Fruit fly (Drosophila melanogaster): Measurements from ENCODE around the gene CG15027.

Gene CG15027

dm6 chrX:15080780-15081402 lies 4.7 kb downstream of the CG15027 start, which contains the start of gene CG33177:
Gene CG33177, plus strand, starts transcription at chrX:15081367.
- peak; percentile 39 for TF ChIP-seq noc (tag; optimal IDR thresholded peaks at IDR 0.05)

DNA sequence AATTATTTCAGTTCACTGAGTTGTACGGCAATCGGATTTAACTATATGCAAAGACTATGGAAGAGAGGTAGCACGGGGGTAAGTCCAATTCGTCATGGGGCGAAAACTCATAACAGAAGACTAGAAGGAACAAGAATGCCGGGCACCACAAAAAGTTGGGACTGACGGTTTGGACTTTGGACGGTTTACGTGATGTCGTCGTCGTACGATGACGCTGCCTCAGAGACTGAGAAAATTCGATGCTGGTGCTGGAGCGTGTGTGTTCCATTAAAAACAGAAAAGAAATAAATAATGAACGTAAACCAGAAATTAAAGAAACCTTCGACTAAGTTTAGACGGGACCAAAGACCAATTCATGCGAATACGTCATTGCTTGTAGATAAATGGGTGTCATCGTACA lies 5.7 kb downstream of the CG15027 start:
- TF ChIP-seq noc (tag; optimal IDR thresholded peaks at IDR 0.05) = no peak

DNA sequence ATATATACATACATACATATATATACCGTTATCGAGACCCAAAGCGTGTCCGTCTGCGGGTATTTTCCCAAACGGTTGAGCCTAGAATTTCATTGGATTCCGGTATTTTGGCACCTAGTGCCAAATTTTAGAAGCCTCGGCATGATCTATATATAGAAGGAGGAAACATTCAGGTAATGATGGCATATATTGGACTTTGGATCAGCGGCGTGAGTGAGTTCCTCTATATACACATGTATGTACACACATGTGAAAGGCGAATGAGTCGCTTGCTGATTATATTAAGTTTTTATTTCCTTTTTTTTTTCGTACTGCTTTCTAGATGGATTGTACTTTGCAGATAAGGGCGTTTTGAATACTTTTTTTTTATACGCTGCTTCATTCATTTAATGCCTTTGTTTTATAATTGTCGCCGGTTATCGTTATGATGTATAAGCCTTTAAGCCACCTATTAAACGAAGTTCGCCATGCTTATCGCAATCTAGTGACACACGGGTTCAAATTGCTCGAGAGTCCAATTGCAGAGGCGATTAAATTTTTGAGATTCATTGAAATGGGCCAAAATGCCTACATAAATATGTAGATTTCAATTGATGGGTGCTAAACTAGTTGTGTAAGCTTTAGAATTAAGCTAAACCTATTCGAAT lies 6.3 kb downstream of the CG15027 start:
- peak; percentile 59 for TF ChIP-seq noc (tag; optimal IDR thresholded peaks at IDR 0.05)

DNA sequence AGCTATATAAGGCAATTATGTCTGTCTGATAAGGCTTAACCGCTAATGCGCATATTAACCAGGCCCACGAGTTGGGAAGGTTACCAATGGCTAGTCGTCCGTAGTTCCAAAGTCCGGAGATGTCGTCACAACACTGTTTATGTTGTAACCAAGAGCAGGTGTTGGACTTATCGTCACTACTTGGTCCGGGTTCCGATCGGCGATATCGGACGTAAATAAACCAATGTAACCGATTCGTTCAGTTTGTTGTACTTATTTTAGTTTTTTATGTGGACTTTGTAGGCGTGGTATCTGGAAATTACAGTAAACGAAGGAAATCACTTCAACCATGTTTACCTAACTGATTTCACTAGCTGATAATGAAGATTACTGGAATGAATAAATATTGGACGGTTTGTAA lies 7.2 kb downstream of the CG15027 start:
- no peak for TF ChIP-seq noc (tag; optimal IDR thresholded peaks at IDR 0.05)

- TF ChIP-seq noc (tag; optimal IDR thresholded peaks at IDR 0.05) = no peak
These were observed 8.0 kb downstream of the CG15027 start for dm6 chrX:15077576-15078136.

dm6 chrX:15076606-15077005 lies 9.0 kb downstream of the CG15027 start:
- no peak for TF ChIP-seq noc (tag; optimal IDR thresholded peaks at IDR 0.05)

- TF ChIP-seq noc (tag; optimal IDR thresholded peaks at IDR 0.05) = no peak
These were observed 9.5 kb downstream of the CG15027 start, which contains the start of gene Lsd-2 for dm6 chrX:15076038-15076575. Gene Lsd-2, minus strand, starts transcription at chrX:15076220.

- no peak for TF ChIP-seq noc (tag; optimal IDR thresholded peaks at IDR 0.05)
These were observed 10.1 kb downstream of the CG15027 start for dm6 chrX:15075485-15076037.

DNA sequence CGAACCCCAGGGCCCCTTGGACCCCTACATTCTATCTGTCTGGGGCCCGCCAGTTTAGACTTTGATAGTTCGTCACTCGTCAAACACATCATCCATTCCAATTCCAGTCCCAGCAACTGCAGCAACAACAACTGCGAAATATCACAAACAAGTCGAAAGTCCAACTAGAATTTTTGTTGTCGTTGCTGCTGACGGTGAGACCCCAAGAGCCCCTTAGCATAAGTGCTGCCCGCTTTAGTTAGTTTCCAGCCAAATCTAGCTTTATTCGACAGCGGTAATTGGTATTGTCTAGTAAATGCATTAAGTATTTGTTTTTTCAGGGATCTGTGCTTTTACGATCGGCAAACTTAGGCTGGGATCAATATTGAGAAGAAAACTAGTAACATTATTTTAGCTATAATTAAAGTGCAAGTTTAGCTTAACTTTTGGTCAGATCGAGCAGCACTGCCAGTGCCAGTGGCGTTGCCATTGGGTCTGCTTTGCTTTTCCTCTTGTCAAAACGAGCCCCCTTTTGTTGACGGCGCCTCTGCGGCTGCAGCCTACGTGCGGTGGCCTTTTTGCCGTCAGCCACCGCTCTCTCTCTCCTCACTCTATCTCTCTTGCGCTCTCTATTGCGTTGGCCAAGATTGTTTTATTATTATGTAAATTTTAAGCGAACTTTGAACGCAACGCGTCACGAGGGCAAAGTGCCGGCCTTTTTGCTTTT lies 10.8 kb downstream of the CG15027 start:
- peak; percentile 91 for TF ChIP-seq noc (tag; optimal IDR thresholded peaks at IDR 0.05)

- TF ChIP-seq noc (tag; optimal IDR thresholded peaks at IDR 0.05) = peak; percentile 68
These were observed 14.7 kb downstream of the CG15027 start for dm6 chrX:15070811-15071479.

DNA sequence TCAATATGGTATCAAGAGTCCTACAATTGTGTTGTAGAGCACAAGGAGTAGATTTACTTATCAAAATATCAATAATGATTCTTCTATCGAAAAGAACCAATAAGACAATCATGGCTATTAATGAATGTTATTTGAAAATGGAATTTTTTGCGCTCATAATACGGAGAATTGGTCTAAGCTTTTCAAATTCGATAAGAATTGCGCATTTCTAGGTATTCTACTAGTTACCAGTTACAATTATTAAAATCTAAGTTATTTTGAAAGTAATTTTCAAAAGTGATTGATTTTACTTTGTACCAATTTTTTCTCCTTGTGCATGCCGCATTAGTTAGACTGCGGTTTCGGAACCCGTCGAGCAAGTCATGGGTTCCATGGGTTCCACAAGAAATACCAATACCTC lies 15.5 kb downstream of the CG15027 start:
- TF ChIP-seq noc (tag; optimal IDR thresholded peaks at IDR 0.05) = no peak

dm6 chrX:15069417-15069896 lies 16.2 kb downstream of the CG15027 start:
- TF ChIP-seq noc (tag; optimal IDR thresholded peaks at IDR 0.05) = peak; percentile 86

dm6 chrX:15068537-15068936 lies 17.1 kb downstream of the CG15027 start:
- TF ChIP-seq noc (tag; optimal IDR thresholded peaks at IDR 0.05) = no peak

dm6 chrX:15066374-15067057 lies 19.1 kb downstream of the CG15027 start, which contains the start of the genes opm and dob:
Gene opm, minus strand, starts transcription at chrX:15066432.
Gene dob, plus strand, starts transcription at chrX:15067007.
- peak; percentile 15 for TF ChIP-seq noc (tag; optimal IDR thresholded peaks at IDR 0.05)
